Worm (Caenorhabditis elegans) whole organism, early embryonic: Measurements from ENCODE around the gene DC2.5.

Experiments used
- B0310.2 ChIP-seq: sonication (generic microtip); optimal IDR thresholded peaks from 2 replicates; lab custom pipeline; 2016; ENCODE audit warnings: mild to moderate bottlenecking, missing genetic modification characterization, missing compliant biosample characterization
- F13C5.2 ChIP-seq: sonication (generic microtip); optimal IDR thresholded peaks from 2 replicates; lab custom pipeline; 2017; ENCODE audit warnings: mild to moderate bottlenecking, missing genetic modification characterization, inconsistent platforms, missing compliant biosample characterization
- ama-1 ChIP-seq: fragments of 150-350 bp; optimal IDR thresholded peaks from 2 replicates; lab custom pipeline; 2014
- ceh-13 ChIP-seq: fragments of 200-800 bp; sonication (Bioruptor generic); optimal IDR thresholded peaks from 2 replicates; lab custom pipeline; 2018; ENCODE audit warnings: mild to moderate bottlenecking, missing genetic modification characterization, missing compliant biosample characterization
- ets-7 ChIP-seq: sonication (generic microtip); optimal IDR thresholded peaks from 2 replicates; lab custom pipeline; 2016; ENCODE audit warnings: missing genotype, missing genetic modification characterization, missing compliant biosample characterization
- flt-1 ChIP-seq: fragments of 200-800 bp; sonication (Bioruptor generic); IDR thresholded peaks from 2 replicates; pipeline ENCODE4 v1.3.6; 2022; ENCODE audit warnings: missing genetic modification characterization, missing compliant biosample characterization
- hmg-4 ChIP-seq: fragments of 200-800 bp; sonication (Bioruptor generic); optimal IDR thresholded peaks from 2 replicates; lab custom pipeline; 2018; ENCODE audit warnings: mild to moderate bottlenecking, missing genetic modification characterization, missing compliant biosample characterization
- hnd-1 ChIP-seq: sonication (generic microtip); optimal IDR thresholded peaks from 2 replicates; lab custom pipeline; 2016; ENCODE audit warnings: missing genetic modification characterization, missing compliant biosample characterization
- scrt-1 ChIP-seq: fragments of 200-800 bp; sonication (Bioruptor generic); IDR thresholded peaks from 2 replicates; pipeline ENCODE4 v1.3.6; 2022; ENCODE audit warnings: missing genetic modification characterization, missing compliant biosample characterization
- sea-1 ChIP-seq: fragments of 200-800 bp; sonication (Bioruptor generic); conservative IDR thresholded peaks from 2 replicates; pipeline ENCODE4 v1.3.6; 2022; ENCODE audit warnings: missing genetic modification characterization, missing compliant biosample characterization
- tbx-11 ChIP-seq: fragments of 200-800 bp; sonication (Bioruptor generic); IDR thresholded peaks from 2 replicates; pipeline ENCODE4 v1.3.6; 2022; ENCODE audit warnings: missing genetic modification characterization, missing compliant biosample characterization
- tra-4 ChIP-seq: sonication (generic microtip); optimal IDR thresholded peaks from 2 replicates; lab custom pipeline; 2017; ENCODE audit warnings: missing genetic modification characterization, missing compliant biosample characterization

DNA sequence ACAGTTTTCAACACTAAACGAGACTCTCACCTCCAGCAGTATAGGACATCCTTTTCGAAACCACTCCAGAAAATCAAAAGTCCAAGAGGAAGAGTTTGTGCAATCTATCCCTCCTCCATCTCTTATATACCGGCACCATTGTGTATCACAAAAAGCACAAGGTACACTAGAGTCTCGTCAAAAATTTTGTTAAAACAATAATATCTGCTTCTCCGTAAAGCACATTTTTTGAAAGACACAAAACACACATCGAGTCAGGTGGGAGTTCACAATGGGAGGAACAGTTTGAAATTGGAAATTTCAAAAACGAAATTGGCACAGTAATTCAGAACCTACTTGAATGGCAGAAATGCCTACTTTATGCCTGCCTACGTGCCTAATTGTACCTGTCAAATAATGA is 29.9 kb upstream of the DC2.5 start, which contains the start of gene R02C2.7:
- no peak for TF ChIP-seq sea-1 (GFP tag; lab: Robert Waterston, UW)
- no peak for TF ChIP-seq tra-4 (tag; lab: Kevin White, UChicago)
- no peak for TF ChIP-seq ama-1 (lab: Kevin White, UChicago)
- TF ChIP-seq B0310.2 (tag; lab: Kevin White, UChicago) = no peak
- TF ChIP-seq flt-1 (GFP tag; lab: Robert Waterston, UW) = no peak
- TF ChIP-seq F13C5.2 (tag; lab: Kevin White, UChicago) = no peak
- TF ChIP-seq hmg-4 (GFP tag; lab: Kevin White, UChicago) = no peak
- no peak for TF ChIP-seq hnd-1 (tag; lab: Kevin White, UChicago)
- TF ChIP-seq ceh-13 (GFP tag; lab: Kevin White, UChicago) = no peak
- no peak for TF ChIP-seq ets-7 (tag; lab: Kevin White, UChicago)
- TF ChIP-seq tbx-11 (GFP tag; lab: Robert Waterston, UW) = no peak
- no peak for TF ChIP-seq scrt-1 (GFP tag; lab: Robert Waterston, UW)
